Worm (Caenorhabditis elegans): ENCODE results near the gene igeg-2.
A peak's percentile ranks its signal among the peaks of the same experiment; 100 is the strongest.

The igeg-2 gene

DNA sequence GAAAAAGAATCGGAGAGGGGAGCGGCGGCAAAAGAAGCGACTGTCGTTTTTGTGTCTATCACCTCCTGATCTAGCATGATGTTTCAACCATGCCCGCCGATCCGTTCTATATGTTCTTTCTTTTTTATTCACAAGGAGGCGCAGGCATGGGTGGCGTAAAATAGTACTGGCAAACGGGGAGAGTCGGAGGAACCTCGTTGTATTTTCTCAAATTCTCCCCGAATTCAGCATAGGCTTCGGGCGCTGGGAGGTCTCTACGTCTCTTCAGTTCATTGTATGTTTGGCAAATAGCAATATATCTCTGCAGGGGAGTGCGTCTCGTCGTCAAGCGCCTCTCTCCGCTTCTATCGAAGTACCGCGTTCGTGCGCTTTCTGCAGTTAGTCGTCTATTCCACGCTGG, 18.8 kb upstream of the igeg-2 start, which contains the start of gene lin-14 (continued):
- TF ChIP-seq snpc-4 (tag; optimal IDR thresholded peaks at IDR 0.05) (no peak), tra-1 (GFP tag; IDR thresholded peaks at IDR 0.05) (peak; percentile 64; the same call in 1 of the 2 replicates)

DNA sequence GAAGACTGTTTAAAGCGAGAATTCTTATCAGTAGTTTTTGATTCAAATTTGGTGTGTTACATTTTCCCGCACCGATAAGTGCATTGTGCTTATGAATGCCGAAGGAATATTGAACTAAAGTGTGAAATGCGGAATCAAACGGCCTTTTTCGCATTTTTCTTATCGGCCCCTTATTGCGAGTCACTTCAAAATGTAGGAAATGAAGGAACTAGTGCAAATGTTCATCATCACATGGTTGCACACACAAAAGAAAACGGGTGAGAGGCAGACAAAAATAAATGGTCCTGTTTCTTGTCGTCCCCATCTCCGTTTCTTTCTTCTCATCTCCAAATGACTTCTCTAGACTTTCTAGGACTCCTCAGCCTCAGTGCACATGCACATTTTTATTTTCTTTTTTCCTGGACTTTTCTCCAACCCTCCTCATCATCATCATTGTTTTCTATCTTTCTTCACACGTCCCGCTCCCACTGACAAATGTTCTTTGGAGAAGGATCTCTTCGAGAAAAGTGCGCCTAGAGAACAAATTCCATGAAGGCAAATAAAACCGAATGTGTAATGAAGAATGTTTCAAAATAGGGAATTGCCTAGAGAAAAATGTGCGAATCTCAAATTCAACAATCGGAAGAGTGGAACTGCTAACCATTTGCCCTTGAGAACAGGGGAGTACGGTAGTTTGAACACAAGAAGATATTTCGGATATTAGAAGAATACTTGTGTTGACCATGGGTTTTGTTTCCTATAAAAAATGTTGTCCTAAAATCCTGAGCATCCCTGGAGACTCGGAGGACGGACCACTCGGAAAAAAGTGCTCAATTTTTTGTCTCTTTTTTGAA, 18.1 kb upstream of the igeg-2 start:
- peak in 1 of 2 experiments; percentile 95 for TF ChIP-seq unc-62 (GFP tag; optimal IDR thresholded peaks at IDR 0.05 in 1 of 2)
- no peak for TF ChIP-seq unc-62 (tag; optimal IDR thresholded peaks at IDR 0.05)
- TF ChIP-seq jun-1 (tag; optimal IDR thresholded peaks at IDR 0.05): peak; percentile 32
- peak; percentile 70 for TF ChIP-seq nhr-28 (tag; optimal IDR thresholded peaks at IDR 0.05)
- TF ChIP-seq ama-1 (optimal IDR thresholded peaks at IDR 0.05): no peak
- peak; percentile 56 for TF ChIP-seq hlh-11 (tag; optimal IDR thresholded peaks at IDR 0.05)
- TF ChIP-seq mdl-1 (tag; optimal IDR thresholded peaks at IDR 0.05): peak in 1 of 2 experiments; percentile 58
- TF ChIP-seq dmd-6 (GFP tag; IDR thresholded peaks at IDR 0.05): peak; percentile 68
- TF ChIP-seq nhr-6 (tag; optimal IDR thresholded peaks at IDR 0.05): peak; percentile 18
- peak in 1 of 2 experiments; percentile 17 for TF ChIP-seq lsy-2 (tag; optimal IDR thresholded peaks at IDR 0.05)
- 0 out of 2 replicates have a peak, but pooled peaks have one; percentile 5 for TF ChIP-seq tra-1 (GFP tag; IDR thresholded peaks at IDR 0.05)
- peak; percentile 26; the same call in 1 of the 2 replicates for TF ChIP-seq mdt-29 (GFP tag; IDR thresholded peaks at IDR 0.05)
- no peak for TF ChIP-seq ztf-7 (tag; optimal IDR thresholded peaks at IDR 0.05)
- peak; percentile 68 for TF ChIP-seq nhr-11 (tag; optimal IDR thresholded peaks at IDR 0.05)
- no peak for TF ChIP-seq daf-16 (GFP tag; optimal IDR thresholded peaks at IDR 0.05)
- peak; percentile 38 for TF ChIP-seq daf-16 (tag; optimal IDR thresholded peaks at IDR 0.05)
- peak; percentile 67 for TF ChIP-seq hlh-30 (tag; optimal IDR thresholded peaks at IDR 0.05; ENCODE audit: insufficient read depth)
- peak; percentile 73 for TF ChIP-seq nhr-77 (tag; optimal IDR thresholded peaks at IDR 0.05)
- TF ChIP-seq hmg-1.1 (GFP tag; IDR thresholded peaks at IDR 0.05): no peak
- no peak for TF ChIP-seq Y5F2A.4 (GFP tag; optimal IDR thresholded peaks at IDR 0.05)
- peak; percentile 54 for TF ChIP-seq mep-1 (tag; optimal IDR thresholded peaks at IDR 0.05)
- no peak for TF ChIP-seq daf-12 (tag; optimal IDR thresholded peaks at IDR 0.05)
- TF ChIP-seq dve-1 (tag; optimal IDR thresholded peaks at IDR 0.05; ENCODE audit: insufficient read depth): peak; percentile 21
- TF ChIP-seq nhr-48 (tag; optimal IDR thresholded peaks at IDR 0.05): peak; percentile 9
- peak; percentile 93 for TF ChIP-seq pqm-1 (tag; optimal IDR thresholded peaks at IDR 0.05)

DNA sequence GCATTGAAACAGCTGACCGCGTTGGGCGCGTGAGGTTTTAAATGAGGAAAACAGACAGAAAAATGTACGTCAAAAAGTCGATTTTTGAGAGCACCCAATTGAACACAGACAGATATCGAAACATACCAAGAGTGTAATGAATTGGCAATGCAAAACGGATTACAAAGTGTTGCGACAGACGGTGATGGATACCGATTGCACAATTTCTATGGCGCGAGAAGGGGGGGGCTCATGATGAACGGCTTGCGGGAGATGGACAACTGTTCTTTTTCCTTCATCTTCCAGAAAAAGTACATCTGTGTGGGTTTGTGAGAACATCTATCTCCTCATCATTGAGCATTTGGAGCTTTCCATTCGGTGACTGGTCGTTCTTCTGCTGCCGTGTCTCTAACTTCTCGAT, 17.1 kb upstream of the igeg-2 start:
- TF ChIP-seq aly-2 (tag; optimal IDR thresholded peaks at IDR 0.05) (no peak), aha-1 (tag) (no peak), hmg-1.1 (GFP tag; IDR thresholded peaks at IDR 0.05) (no peak), set-16 (GFP tag; IDR thresholded peaks at IDR 0.05) (no peak), nhr-41 (GFP tag; IDR thresholded peaks at IDR 0.05) (no peak), F26F4.8 (GFP tag; conservative IDR thresholded peaks at IDR 0.05) (no peak), daf-19 (GFP tag; conservative IDR thresholded peaks at IDR 0.05) (no peak), hlh-30 (tag; optimal IDR thresholded peaks at IDR 0.05; ENCODE audit: insufficient read depth) (peak; percentile 43), Y48G9A.11 (GFP tag; IDR thresholded peaks at IDR 0.05) (no peak), egl-27 (tag; optimal IDR thresholded peaks at IDR 0.05) (no peak), nhr-28 (tag; optimal IDR thresholded peaks at IDR 0.05) (peak; percentile 6), arid-1 (GFP tag; conservative IDR thresholded peaks at IDR 0.05) (no peak), nhr-77 (tag; optimal IDR thresholded peaks at IDR 0.05) (no peak), spr-1 (tag; optimal IDR thresholded peaks at IDR 0.05) (no peak), ceh-28 (tag; optimal IDR thresholded peaks at IDR 0.05) (no peak), nhr-6 (tag; optimal IDR thresholded peaks at IDR 0.05) (no peak), daf-16 (GFP tag; optimal IDR thresholded peaks at IDR 0.05) (peak in 1 of 2 experiments; percentile 28), daf-16 (tag; optimal IDR thresholded peaks at IDR 0.05) (no peak), R02D3.7 (tag; optimal IDR thresholded peaks at IDR 0.05) (no peak), nhr-237 (tag; optimal IDR thresholded peaks at IDR 0.05) (no peak), hlh-11 (tag; optimal IDR thresholded peaks at IDR 0.05) (peak; percentile 35), mdt-29 (GFP tag; IDR thresholded peaks at IDR 0.05) (no peak), pqm-1 (tag; optimal IDR thresholded peaks at IDR 0.05) (no peak), ceh-20 (GFP tag; IDR thresholded peaks at IDR 0.05) (no peak)

All from whole organism, L4 larva.